Fruit fly (Drosophila melanogaster) whole organism, adult: Measurements from ENCODE around the gene Mlc2.

Experiments
- CG11617 ChIP-seq: fragments of 200-800 bp; sonication (Bioruptor generic); optimal IDR thresholded peaks from 2 replicates; lab custom pipeline; 2017; ENCODE audit warnings: mild to moderate bottlenecking, missing biosample characterization, missing genetic modification reagents, missing genetic modification characterization
- CG14711 ChIP-seq: fragments of 200-800 bp; sonication (Bioruptor generic); optimal IDR thresholded peaks from 2 replicates; lab custom pipeline; 2018; ENCODE audit warnings: missing biosample characterization, mild to moderate bottlenecking, missing genetic modification characterization, moderate library complexity
- CG1620 ChIP-seq: fragments of 200-800 bp; sonication (Bioruptor generic); optimal IDR thresholded peaks from 2 replicates; lab custom pipeline; 2016; ENCODE audit warnings: missing biosample characterization, missing genetic modification characterization
- CG7045 ChIP-seq: fragments of 200-800 bp; sonication (Bioruptor generic); optimal IDR thresholded peaks from 2 replicates; lab custom pipeline; 2017; ENCODE audit warnings: missing biosample characterization, mild to moderate bottlenecking, missing genetic modification characterization
- Hr96 ChIP-seq: fragments of 200-800 bp; sonication (Bioruptor generic); optimal IDR thresholded peaks from 2 replicates; lab custom pipeline; 2016; ENCODE audit warnings: missing biosample characterization, missing genetic modification characterization
- bab1 ChIP-seq: fragments of 200-800 bp; sonication (Bioruptor generic); optimal IDR thresholded peaks from 3 replicates; lab custom pipeline; 2019; ENCODE audit warnings: missing biosample characterization, mild to moderate bottlenecking, missing genetic modification characterization, moderate library complexity
- cnc ChIP-seq, 2 experiments: fragments of >200 bp; optimal IDR thresholded peaks; 2 replicates each; lab custom pipeline; 2017
- kay ChIP-seq: fragments of 200-800 bp; sonication (Bioruptor generic); peaks from one replicate; lab custom pipeline; 2016; ENCODE audit warnings: missing biosample characterization, missing genetic modification characterization, borderline replicate concordance
- ovo ChIP-seq: fragments of 200-800 bp; sonication (Bioruptor generic); optimal IDR thresholded peaks from 2 replicates; lab custom pipeline; 2016; ENCODE audit warnings: missing biosample characterization, missing genetic modification characterization
- pad ChIP-seq: fragments of 200-800 bp; sonication (Bioruptor generic); optimal IDR thresholded peaks from 3 replicates; lab custom pipeline; 2017; ENCODE audit warnings: missing biosample characterization, missing genetic modification characterization, mild to moderate bottlenecking, moderate library complexity, missing genetic modification reagents

dm6 chr3R:30211856-30212255 is 37.5 kb upstream of the Mlc2 start, which contains the start of gene CecA2:
- TF ChIP-seq bab1 (GFP tag; lab: Kevin White, UChicago) (no peak), CG7045 (no peak), cnc (optimal IDR thresholded peaks at IDR 0.05; lab: Kevin White, UChicago) (no peak), kay (GFP tag; lab: Kevin White, UChicago) (no peak), CG14711 (no peak), Hr96 (GFP tag; lab: Kevin White, UChicago) (no peak), CG11617 (no peak), ovo (GFP tag; lab: Kevin White, UChicago) (no peak), CG1620 (GFP tag; lab: Kevin White, UChicago) (no peak), pad (no peak)
